Worm (Caenorhabditis elegans) whole organism, L3 larva: ENCODE measurements around the gene col-176.

Experiments
- ZK546.5 ChIP-seq: sonication (generic microtip); optimal IDR thresholded peaks from 2 replicates; lab custom pipeline; 2017; ENCODE audit warnings: missing biosample characterization, missing genetic modification characterization
- aly-2 ChIP-seq: fragments of 150-350 bp; optimal IDR thresholded peaks from 2 replicates; lab custom pipeline; 2014; ENCODE audit warnings: missing biosample characterization, missing genetic modification characterization
- ama-1 ChIP-seq: fragments of 150-350 bp; optimal IDR thresholded peaks from 2 replicates; lab custom pipeline; 2018
- ceh-28 ChIP-seq: fragments of 150-350 bp; optimal IDR thresholded peaks from 2 replicates; lab custom pipeline; 2014; ENCODE audit warnings: missing biosample characterization, missing genetic modification reagents, missing genetic modification characterization
- ceh-82 ChIP-seq: fragments of 150-350 bp; optimal IDR thresholded peaks from 2 replicates; lab custom pipeline; 2014; ENCODE audit warnings: missing biosample characterization, missing genetic modification characterization
- ceh-9 ChIP-seq: sonication (generic microtip); optimal IDR thresholded peaks from 2 replicates; lab custom pipeline; 2018; ENCODE audit warnings: missing biosample characterization, missing genetic modification characterization
- egl-27 ChIP-seq: sonication (generic microtip); optimal IDR thresholded peaks from 4 replicates; lab custom pipeline; 2017; ENCODE audit warnings: missing biosample characterization, missing genetic modification reagents, missing genetic modification characterization
- egl-5 ChIP-seq: fragments of 150-350 bp; optimal IDR thresholded peaks from 2 replicates; lab custom pipeline; 2017; ENCODE audit warnings: missing biosample characterization, missing genetic modification reagents, missing genetic modification characterization, inconsistent platforms
- elt-1 ChIP-seq: fragments of 150-350 bp; optimal IDR thresholded peaks from 2 replicates; lab custom pipeline; 2014; ENCODE audit warnings: missing biosample characterization, missing genetic modification characterization
- elt-2 ChIP-seq: sonication (generic microtip); optimal IDR thresholded peaks from 2 replicates; lab custom pipeline; 2016; ENCODE audit warnings: missing genetic modification reagents, mild to moderate bottlenecking, missing genetic modification characterization, missing compliant biosample characterization
- elt-3 ChIP-seq, 3 experiments: fragments of 150-350 bp in 1 of 3; sonication (generic microtip) in 2 of 3; optimal IDR thresholded peaks; 2 replicates in 2 of 3; 4 replicates in 1 of 3; lab custom pipeline; 2014 to 2017; ENCODE audit warnings: missing biosample characterization in 3 of 3, missing genetic modification characterization in 3 of 3
- eor-1 ChIP-seq, 2 experiments: fragments of 150-350 bp; optimal IDR thresholded peaks; 2 replicates each; lab custom pipeline; 2014 to 2018; ENCODE audit warnings: missing biosample characterization in 2 of 2, missing genetic modification characterization in 2 of 2
- fkh-10 ChIP-seq: sonication (generic microtip); optimal IDR thresholded peaks from 2 replicates; lab custom pipeline; 2017; ENCODE audit warnings: missing biosample characterization, missing genetic modification reagents, missing genetic modification characterization
- fkh-2 ChIP-seq: fragments of 150-350 bp; optimal IDR thresholded peaks from 2 replicates; lab custom pipeline; 2014; ENCODE audit warnings: missing biosample characterization, missing genetic modification reagents, missing genetic modification characterization
- fos-1 ChIP-seq: fragments of 150-350 bp; optimal IDR thresholded peaks from 2 replicates; lab custom pipeline; 2014; ENCODE audit warnings: missing biosample characterization, missing genetic modification characterization
- hmg-11 ChIP-seq: sonication (generic microtip); optimal IDR thresholded peaks from 2 replicates; lab custom pipeline; 2016; ENCODE audit warnings: missing genetic modification characterization, missing compliant biosample characterization
- lin-15B ChIP-seq: fragments of 150-350 bp; optimal IDR thresholded peaks from 2 replicates; lab custom pipeline; 2014; ENCODE audit warnings: missing biosample characterization, missing genetic modification characterization
- lin-39 ChIP-seq: fragments of 150-350 bp; optimal IDR thresholded peaks from 2 replicates; lab custom pipeline; 2018; ENCODE audit warnings: missing biosample characterization, missing genetic modification reagents, missing genetic modification characterization
- nfya-1 ChIP-seq: sonication (generic microtip); optimal IDR thresholded peaks from 2 replicates; lab custom pipeline; 2017; ENCODE audit warnings: missing genetic modification characterization, mild to moderate bottlenecking, missing compliant biosample characterization, antibody characterized with exemption, moderate library complexity; ENCODE audit not compliant: insufficient read depth
- nhr-11 ChIP-seq: fragments of 150-350 bp; optimal IDR thresholded peaks from 2 replicates; lab custom pipeline; 2014; ENCODE audit warnings: missing biosample characterization, missing genetic modification characterization
- nhr-12 ChIP-seq: fragments of 150-350 bp; optimal IDR thresholded peaks from 2 replicates; lab custom pipeline; 2014; ENCODE audit warnings: missing biosample characterization, missing genetic modification characterization
- nhr-23 ChIP-seq: fragments of 150-350 bp; optimal IDR thresholded peaks from 2 replicates; lab custom pipeline; 2014; ENCODE audit warnings: missing biosample characterization, missing genetic modification reagents, missing genetic modification characterization
- nhr-237 ChIP-seq: fragments of 150-350 bp; optimal IDR thresholded peaks from 2 replicates; lab custom pipeline; 2014; ENCODE audit warnings: missing biosample characterization, missing genetic modification characterization
- nhr-67 ChIP-seq: fragments of 150-350 bp; optimal IDR thresholded peaks from 2 replicates; lab custom pipeline; 2014; ENCODE audit warnings: missing biosample characterization, missing genetic modification characterization
- nhr-76 ChIP-seq: fragments of 150-350 bp; sonication (generic microtip); optimal IDR thresholded peaks from 5 replicates; lab custom pipeline; 2014; ENCODE audit warnings: missing biosample characterization, missing genetic modification characterization
- nhr-77 ChIP-seq: fragments of 150-350 bp; optimal IDR thresholded peaks from 2 replicates; lab custom pipeline; 2014; ENCODE audit warnings: missing biosample characterization, missing genetic modification characterization
- pha-4 ChIP-seq: fragments of 150-350 bp; optimal IDR thresholded peaks from 2 replicates; lab custom pipeline; 2014; ENCODE audit warnings: missing biosample characterization, missing genetic modification reagents, missing genetic modification characterization
- pqm-1 ChIP-seq: fragments of 150-350 bp; optimal IDR thresholded peaks from 2 replicates; lab custom pipeline; 2017; ENCODE audit warnings: missing biosample characterization, missing genetic modification characterization, inconsistent platforms
- sea-2 ChIP-seq: fragments of 150-350 bp; sonication (generic microtip); optimal IDR thresholded peaks from 4 replicates; lab custom pipeline; 2014; ENCODE audit warnings: missing biosample characterization, missing genetic modification reagents, missing genetic modification characterization
- skn-1 ChIP-seq: fragments of 150-350 bp; optimal IDR thresholded peaks from 2 replicates; lab custom pipeline; 2014; ENCODE audit warnings: missing biosample characterization, missing genetic modification characterization
- snpc-4 ChIP-seq: fragments of 150-350 bp; optimal IDR thresholded peaks from 2 replicates; lab custom pipeline; 2014; ENCODE audit warnings: missing biosample characterization, missing genetic modification characterization
- tbx-2 ChIP-seq: sonication (generic microtip); optimal IDR thresholded peaks from 2 replicates; lab custom pipeline; 2016; ENCODE audit warnings: mild to moderate bottlenecking, missing genetic modification characterization, missing compliant biosample characterization
- unc-62 ChIP-seq: fragments of 150-350 bp; sonication (generic microtip); optimal IDR thresholded peaks from 4 replicates; lab custom pipeline; 2014; ENCODE audit warnings: missing biosample characterization, missing genetic modification reagents, missing genetic modification characterization
- ztf-11 ChIP-seq: fragments of 150-350 bp; optimal IDR thresholded peaks from 2 replicates; lab custom pipeline; 2014; ENCODE audit warnings: missing biosample characterization, missing genetic modification characterization
- ztf-4 ChIP-seq: fragments of 150-350 bp; optimal IDR thresholded peaks from 2 replicates; lab custom pipeline; 2014; ENCODE audit warnings: missing biosample characterization, missing genetic modification characterization

col-176 gene

ce11 chrX:10068468-10068867, 8.9 kb upstream of the col-176 start:
- TF ChIP-seq egl-5 (peak; percentile 49), nfya-1 (peak; percentile 1), ceh-82 (tag; lab: Kevin White, UChicago) (no peak), elt-3 (tag; optimal IDR thresholded peaks at IDR 0.05; lab: Kevin White, UChicago) (no peak)
- TF ChIP-seq, all 47 proteins: peak for 2

- no peak for TF ChIP-seq nhr-77
- no peak for TF ChIP-seq pqm-1 (tag; lab: Kevin White, UChicago)
- TF ChIP-seq nhr-12 (tag; lab: Kevin White, UChicago): no peak
- no peak for TF ChIP-seq nhr-67 (tag; lab: Kevin White, UChicago)
- TF ChIP-seq egl-5: no peak
- TF ChIP-seq unc-62 (GFP tag; lab: Kevin White, UChicago): no peak
- TF ChIP-seq elt-2 (tag; lab: Kevin White, UChicago): no peak
- TF ChIP-seq ama-1: no peak
Measured at ce11 chrX:10069692-10070091, 7.7 kb upstream of the col-176 start, which contains the start of gene mlck-1. Gene mlck-1, minus strand, starts transcription at chrX:10069792.

- TF ChIP-seq elt-3 (tag; optimal IDR thresholded peaks at IDR 0.05; lab: Kevin White, UChicago): no peak
- TF ChIP-seq elt-1 (tag; lab: Kevin White, UChicago): no peak
- no peak for TF ChIP-seq egl-27 (tag; lab: Kevin White, UChicago)
- TF ChIP-seq sea-2: no peak
- TF ChIP-seq nhr-77: no peak
- TF ChIP-seq ceh-28 (tag; lab: Kevin White, UChicago): peak; percentile 54
- no peak for TF ChIP-seq ztf-11 (tag; lab: Kevin White, UChicago)
- TF ChIP-seq snpc-4 (tag; lab: Kevin White, UChicago): no peak
- TF ChIP-seq tbx-2 (tag; lab: Kevin White, UChicago): no peak
- TF ChIP-seq pqm-1 (tag; lab: Kevin White, UChicago): peak; percentile 66
- TF ChIP-seq ZK546.5: no peak
- TF ChIP-seq fos-1 (tag; lab: Kevin White, UChicago): no peak
- no peak for TF ChIP-seq aly-2 (tag; lab: Kevin White, UChicago)
- no peak for TF ChIP-seq ceh-82 (tag; lab: Kevin White, UChicago)
- TF ChIP-seq pha-4 (tag; lab: Kevin White, UChicago): peak; percentile 57
- TF ChIP-seq nhr-23 (tag; lab: Kevin White, UChicago): peak; percentile 11
- TF ChIP-seq hmg-11 (tag; lab: Kevin White, UChicago): peak; percentile 7
- no peak for TF ChIP-seq fkh-2 (tag; lab: Kevin White, UChicago)
- no peak for TF ChIP-seq ama-1
- TF ChIP-seq ztf-4 (tag; lab: Kevin White, UChicago): no peak
- TF ChIP-seq egl-5: no peak
- no peak for TF ChIP-seq lin-39
- no peak for TF ChIP-seq ceh-9
- TF ChIP-seq nhr-67 (tag; lab: Kevin White, UChicago): no peak
- TF ChIP-seq nhr-76 (tag; lab: Kevin White, UChicago): no peak
- peak; percentile 73 for TF ChIP-seq elt-2 (tag; lab: Kevin White, UChicago)
- TF ChIP-seq nfya-1: peak; percentile 3
- no peak for TF ChIP-seq lin-15B (tag; lab: Kevin White, UChicago)
- TF ChIP-seq nhr-237 (tag; lab: Kevin White, UChicago): no peak
Measured at ce11 chrX:10074233-10074632, 3.2 kb upstream of the col-176 start, which contains the start of gene ZC373.5. Gene ZC373.5, minus strand, starts transcription at chrX:10074391.

ce11 chrX:10074988-10075387, 2.4 kb upstream of the col-176 start, which contains the start of gene dao-4:
Gene dao-4, plus strand, starts transcription at chrX:10075288.
- TF ChIP-seq lin-39 (no peak), nhr-11 (tag; lab: Kevin White, UChicago) (no peak), ama-1 (no peak), nfya-1 (no peak), eor-1 (tag; optimal IDR thresholded peaks at IDR 0.05; lab: Kevin White, UChicago) (no peak), egl-27 (tag; lab: Kevin White, UChicago) (no peak), ztf-11 (tag; lab: Kevin White, UChicago) (no peak), nhr-77 (no peak), elt-2 (tag; lab: Kevin White, UChicago) (no peak), skn-1 (tag; lab: Kevin White, UChicago) (no peak), tbx-2 (tag; lab: Kevin White, UChicago) (no peak), hmg-11 (tag; lab: Kevin White, UChicago) (no peak)

ce11 chrX:10076334-10076733, 1.1 kb upstream of the col-176 start:
- TF ChIP-seq eor-1 (tag; optimal IDR thresholded peaks at IDR 0.05; lab: Kevin White, UChicago) (no peak), nhr-23 (tag; lab: Kevin White, UChicago) (peak; percentile 64), fkh-10 (no peak), nhr-77 (no peak)
